Fruit fly (Drosophila melanogaster): ENCODE results near the gene olf413.

Gene olf413

DNA sequence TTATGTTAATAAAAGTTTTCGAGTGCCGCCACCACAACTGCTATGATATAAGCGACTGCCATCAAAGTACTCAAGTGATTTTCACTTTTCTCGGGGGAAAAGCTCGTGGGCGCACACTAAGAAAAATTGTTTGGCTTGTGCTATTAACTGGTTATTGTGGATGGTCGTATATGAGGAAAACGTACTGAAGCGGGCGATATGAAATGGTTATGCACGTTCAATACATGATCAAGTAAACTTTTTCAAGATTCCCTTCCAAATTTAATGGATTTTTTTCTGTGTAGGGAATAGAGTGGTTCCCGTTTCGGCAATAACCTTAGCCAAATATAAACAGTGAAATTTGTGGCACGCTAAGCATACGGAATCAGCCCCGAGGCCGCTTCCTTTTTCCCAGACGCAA lies 71.2 kb downstream of the olf413 start (continued):
- no peak for TF ChIP-seq jing (GFP tag; optimal IDR thresholded peaks at IDR 0.05)
- peak; percentile 29 for TF ChIP-seq jumu (GFP tag; optimal IDR thresholded peaks at IDR 0.05)
- TF ChIP-seq CG7928 (GFP tag; optimal IDR thresholded peaks at IDR 0.05), result no peak
- TF ChIP-seq run (tag; optimal IDR thresholded peaks at IDR 0.05), result no peak
- no peak for TF ChIP-seq CG10147 (GFP tag; optimal IDR thresholded peaks at IDR 0.05)
- TF ChIP-seq knrl (GFP tag; IDR thresholded peaks at IDR 0.05; ENCODE audit: partially characterized antibody), result no peak
- no peak for TF ChIP-seq Deaf1 (tag; optimal IDR thresholded peaks at IDR 0.05)
- peak; percentile 17 for TF ChIP-seq phol (tag; optimal IDR thresholded peaks at IDR 0.05)
- TF ChIP-seq wdn (GFP tag; IDR thresholded peaks at IDR 0.05), result no peak
- no peak for TF ChIP-seq stc (GFP tag; IDR thresholded peaks at IDR 0.05)
- peak; percentile 17 for TF ChIP-seq Hmr (GFP tag; optimal IDR thresholded peaks at IDR 0.05)
- no peak for TF ChIP-seq Lim3 (GFP tag; IDR thresholded peaks at IDR 0.05)
- peak; percentile 24 for TF ChIP-seq CG30403 (GFP tag; optimal IDR thresholded peaks at IDR 0.05)
- no peak for TF ChIP-seq MTF-1 (GFP tag; optimal IDR thresholded peaks at IDR 0.05; ENCODE audit: borderline replicate concordance)
- no peak for TF ChIP-seq CG1602 (GFP tag; optimal IDR thresholded peaks at IDR 0.05)
- no peak for TF ChIP-seq CG17802 (tag; optimal IDR thresholded peaks at IDR 0.05)
- TF ChIP-seq pho (GFP tag; optimal IDR thresholded peaks at IDR 0.05), result no peak
- TF ChIP-seq Rfx (GFP tag; IDR thresholded peaks at IDR 0.05), result no peak
- TF ChIP-seq CG8924 (tag; optimal IDR thresholded peaks at IDR 0.05), result peak; percentile 6
- peak; percentile 10 for TF ChIP-seq az2 (GFP tag; optimal IDR thresholded peaks at IDR 0.05)
- no peak for TF ChIP-seq Meics (GFP tag; optimal IDR thresholded peaks at IDR 0.05)
- peak; percentile 31 for TF ChIP-seq unpg (GFP tag; optimal IDR thresholded peaks at IDR 0.05)
- no peak for TF ChIP-seq fd96Cb (tag; optimal IDR thresholded peaks at IDR 0.05)
- TF ChIP-seq eve (GFP tag; optimal IDR thresholded peaks at IDR 0.05), result no peak
- TF ChIP-seq al (GFP tag; IDR thresholded peaks at IDR 0.05), result no peak
- no peak for TF ChIP-seq Fer2 (tag; optimal IDR thresholded peaks at IDR 0.05)
- no peak for TF ChIP-seq CG3407 (GFP tag; optimal IDR thresholded peaks at IDR 0.05)
- no peak for TF ChIP-seq CG3847 (GFP tag; IDR thresholded peaks at IDR 0.05)
- TF ChIP-seq CG12391 (tag; optimal IDR thresholded peaks at IDR 0.05), result peak; percentile 4
- TF ChIP-seq grau (tag; optimal IDR thresholded peaks at IDR 0.05), result peak; percentile 33
- no peak for TF ChIP-seq CG12104 (GFP tag; optimal IDR thresholded peaks at IDR 0.05)
- no peak for TF ChIP-seq CG6689 (GFP tag; IDR thresholded peaks at IDR 0.05)
- TF ChIP-seq CG14050 (GFP tag; IDR thresholded peaks at IDR 0.05), result no peak
- TF ChIP-seq CG5953 (GFP tag; IDR thresholded peaks at IDR 0.05), result no peak
- TF ChIP-seq CG16813 (GFP tag; IDR thresholded peaks at IDR 0.05; ENCODE audit: partially characterized antibody), result no peak
- TF ChIP-seq CG9932 (GFP tag; IDR thresholded peaks at IDR 0.05), result peak; percentile 20; the same call in 1 of the 2 replicates
- TF ChIP-seq CG6791 (GFP tag; IDR thresholded peaks at IDR 0.05; ENCODE audit: partially characterized antibody), result no peak
- no peak for TF ChIP-seq sima (GFP tag; optimal IDR thresholded peaks at IDR 0.05)
- TF ChIP-seq vvl (GFP tag; IDR thresholded peaks at IDR 0.05), result peak; percentile 35; the same call in 1 of the 2 replicates
- TF ChIP-seq CG17612 (GFP tag; IDR thresholded peaks at IDR 0.05), result no peak
- TF ChIP-seq C15 (GFP tag; IDR thresholded peaks at IDR 0.05), result no peak
- no peak for TF ChIP-seq cad (GFP tag; optimal IDR thresholded peaks at IDR 0.05)
- no peak for TF ChIP-seq so (GFP tag; IDR thresholded peaks at IDR 0.05)
- TF ChIP-seq Doc2 (GFP tag; IDR thresholded peaks at IDR 0.05), result no peak
- no peak for TF ChIP-seq bigmax (GFP tag; optimal IDR thresholded peaks at IDR 0.05)
- peak; percentile 90 for TF ChIP-seq Med (GFP tag)
- TF ChIP-seq croc (GFP tag; conservative IDR thresholded peaks at IDR 0.05), result peak; percentile 19; the same call in 1 of the 3 replicates
- TF ChIP-seq E2f1 (GFP tag; IDR thresholded peaks at IDR 0.05), result 0 out of 2 replicates have a peak, but pooled peaks have one; percentile 8
- no peak for TF ChIP-seq bowl (GFP tag; IDR thresholded peaks at IDR 0.05)
- TF ChIP-seq CG18599 (GFP tag; optimal IDR thresholded peaks at IDR 0.05), result peak; percentile 39
- peak; percentile 26 for TF ChIP-seq Sox102F (GFP tag; optimal IDR thresholded peaks at IDR 0.05)
- TF ChIP-seq salm (tag; optimal IDR thresholded peaks at IDR 0.05), result no peak
